Worm (Caenorhabditis elegans) whole organism, L2 larva: ENCODE results near the gene R01H2.8.

ENCODE experiments used
- F13H6.1 ChIP-seq: sonication (generic microtip); optimal IDR thresholded peaks from 2 replicates; lab custom pipeline; 2016; ENCODE audit warnings: missing genetic modification characterization, missing compliant biosample characterization
- snpc-4 ChIP-seq: fragments of 150-350 bp; optimal IDR thresholded peaks from 2 replicates; lab custom pipeline; 2014; ENCODE audit warnings: missing biosample characterization, missing genetic modification characterization
- zag-1 ChIP-seq: fragments of 150-350 bp; optimal IDR thresholded peaks from 2 replicates; lab custom pipeline; 2014; ENCODE audit warnings: missing biosample characterization, missing genetic modification characterization
- ztf-11 ChIP-seq: sonication (generic microtip); optimal IDR thresholded peaks from 2 replicates; lab custom pipeline; 2017; ENCODE audit warnings: missing biosample characterization, missing genetic modification characterization

- TF ChIP-seq snpc-4 (tag; lab: Kevin White, UChicago) = no peak
- no peak for TF ChIP-seq zag-1 (tag; lab: Kevin White, UChicago)
- TF ChIP-seq F13H6.1 (tag; lab: Kevin White, UChicago) = no peak
- TF ChIP-seq ztf-11 (tag; lab: Kevin White, UChicago) = no peak
These were observed 11.8 kb downstream of the R01H2.8 start, which contains the start of gene ZK418.7 for ce11 chrIII:7080689-7081088.
